Fruit fly (Drosophila melanogaster) whole organism, prepupa: ENCODE results near the gene Pcyt2.
A peak's percentile ranks its signal among the peaks of the same experiment; 100 is the strongest.

Experiments
- Blimp-1 ChIP-seq: fragments of 200-800 bp; sonication (Bioruptor generic); optimal IDR thresholded peaks from 3 replicates; lab custom pipeline; 2017; ENCODE audit warnings: missing biosample characterization, missing genetic modification characterization, mild to moderate bottlenecking, moderate library complexity, missing genetic modification reagents
- CG10631 ChIP-seq: fragments of 200-800 bp; sonication (Bioruptor generic); optimal IDR thresholded peaks from 2 replicates; lab custom pipeline; 2016; ENCODE audit warnings: missing biosample characterization, missing genetic modification characterization
- CG10669 ChIP-seq: fragments of 200-800 bp; sonication (Bioruptor generic); optimal IDR thresholded peaks from 3 replicates; lab custom pipeline; 2018; ENCODE audit warnings: missing biosample characterization, mild to moderate bottlenecking, missing genetic modification characterization, moderate library complexity
- CG11762 ChIP-seq: fragments of 200-800 bp; sonication (Bioruptor generic); optimal IDR thresholded peaks from 3 replicates; lab custom pipeline; 2016; ENCODE audit warnings: missing biosample characterization, missing genetic modification characterization; ENCODE audit not compliant: insufficient read depth
- CG11902 ChIP-seq: fragments of 200-800 bp; sonication (Bioruptor generic); optimal IDR thresholded peaks from 3 replicates; lab custom pipeline; 2016; ENCODE audit warnings: missing biosample characterization, missing genetic modification characterization
- CG15336 ChIP-seq: fragments of 200-800 bp; sonication (Bioruptor generic); IDR thresholded peaks from 2 replicates; pipeline ENCODE4 v1.3.6; 2022; ENCODE audit warnings: missing biosample characterization, missing genetic modification characterization
- CG1621 ChIP-seq: fragments of 200-800 bp; sonication (Bioruptor generic); optimal IDR thresholded peaks from 3 replicates; lab custom pipeline; 2018; ENCODE audit warnings: missing biosample characterization, mild to moderate bottlenecking, missing genetic modification characterization
- CG16779 ChIP-seq: fragments of 200-800 bp; sonication (Bioruptor generic); optimal IDR thresholded peaks from 3 replicates; lab custom pipeline; 2017; ENCODE audit warnings: missing biosample characterization, mild to moderate bottlenecking, missing genetic modification characterization
- CG3032 ChIP-seq: fragments of 200-800 bp; optimal IDR thresholded peaks from 2 replicates; lab custom pipeline; 2019; ENCODE audit warnings: missing biosample characterization, mild to moderate bottlenecking, missing genetic modification characterization, moderate library complexity
- CG31627 ChIP-seq: fragments of 200-800 bp; sonication (Bioruptor generic); optimal IDR thresholded peaks from 3 replicates; lab custom pipeline; 2016; ENCODE audit warnings: missing biosample characterization, missing genetic modification characterization
- CG3919 ChIP-seq: fragments of 200-800 bp; sonication (Bioruptor generic); optimal IDR thresholded peaks from 3 replicates; lab custom pipeline; 2016; ENCODE audit warnings: missing biosample characterization, missing genetic modification characterization
- CG4318 ChIP-seq: fragments of 200-800 bp; sonication (Bioruptor generic); optimal IDR thresholded peaks from 3 replicates; lab custom pipeline; 2017; ENCODE audit warnings: missing biosample characterization, mild to moderate bottlenecking, missing genetic modification characterization
- CG6163 ChIP-seq: fragments of 200-800 bp; sonication (Bioruptor generic); IDR thresholded peaks from 3 replicates; pipeline ENCODE4 v1.3.6; 2022; ENCODE audit warnings: missing biosample characterization, missing genetic modification characterization
- CG6276 ChIP-seq: fragments of 200-800 bp; sonication (Bioruptor generic); optimal IDR thresholded peaks from 2 replicates; lab custom pipeline; 2017; ENCODE audit warnings: missing biosample characterization, mild to moderate bottlenecking, missing genetic modification characterization
- CG6792 ChIP-seq: fragments of 200-800 bp; sonication (Bioruptor generic); optimal IDR thresholded peaks from 3 replicates; lab custom pipeline; 2016; ENCODE audit warnings: missing biosample characterization, missing genetic modification characterization
- CG6808 ChIP-seq: fragments of 200-800 bp; sonication (Bioruptor generic); optimal IDR thresholded peaks from 3 replicates; lab custom pipeline; 2017; ENCODE audit warnings: missing biosample characterization, missing genetic modification characterization, mild to moderate bottlenecking, moderate library complexity, missing genetic modification reagents
- CG6854 ChIP-seq: fragments of 200-800 bp; sonication (Bioruptor generic); optimal IDR thresholded peaks from 2 replicates; lab custom pipeline; 2017; ENCODE audit warnings: missing biosample characterization, mild to moderate bottlenecking, missing genetic modification characterization
- CG8632 ChIP-seq: fragments of 200-800 bp; sonication (Bioruptor generic); optimal IDR thresholded peaks from 3 replicates; lab custom pipeline; 2016; ENCODE audit warnings: missing biosample characterization, missing genetic modification characterization
- CG9139 ChIP-seq: fragments of 200-800 bp; sonication (Bioruptor generic); optimal IDR thresholded peaks from 3 replicates; lab custom pipeline; 2017; ENCODE audit warnings: missing biosample characterization, mild to moderate bottlenecking, missing genetic modification characterization
- Eip75B ChIP-seq: fragments of 200-800 bp; sonication (Bioruptor generic); optimal IDR thresholded peaks from 3 replicates; lab custom pipeline; 2016; ENCODE audit warnings: missing biosample characterization, missing genetic modification characterization
- Eip78C ChIP-seq: fragments of 200-800 bp; sonication (Bioruptor generic); peaks from one replicate; lab custom pipeline; 2016; ENCODE audit warnings: missing biosample characterization, missing genetic modification characterization
- Eip93F ChIP-seq: fragments of 200-800 bp; sonication (Bioruptor generic); optimal IDR thresholded peaks from 2 replicates; lab custom pipeline; 2016; ENCODE audit warnings: missing biosample characterization, mild to moderate bottlenecking, missing genetic modification characterization
- Ets96B ChIP-seq: fragments of 200-800 bp; optimal IDR thresholded peaks from 2 replicates; lab custom pipeline; 2019; ENCODE audit warnings: missing biosample characterization, mild to moderate bottlenecking, missing genetic modification characterization, moderate library complexity
- Gug ChIP-seq: fragments of 200-800 bp; sonication (Bioruptor generic); IDR thresholded peaks from 2 replicates; pipeline ENCODE4 v1.3.6; 2022; ENCODE audit warnings: missing biosample characterization, missing genetic modification characterization
- Met ChIP-seq: fragments of 200-800 bp; sonication (Bioruptor generic); optimal IDR thresholded peaks from 3 replicates; lab custom pipeline; 2016; ENCODE audit warnings: missing biosample characterization, missing genetic modification characterization
- Sox102F ChIP-seq: fragments of 200-800 bp; sonication (Bioruptor generic); optimal IDR thresholded peaks from 2 replicates; lab custom pipeline; 2016; ENCODE audit warnings: missing biosample characterization, mild to moderate bottlenecking, missing genetic modification characterization
- Sox14 ChIP-seq: fragments of 200-800 bp; sonication (Bioruptor generic); optimal IDR thresholded peaks from 3 replicates; lab custom pipeline; 2016; ENCODE audit warnings: missing biosample characterization, missing genetic modification characterization
- Sox15 ChIP-seq: fragments of 200-800 bp; sonication (Bioruptor generic); optimal IDR thresholded peaks from 3 replicates; lab custom pipeline; 2016; ENCODE audit warnings: missing biosample characterization, missing genetic modification characterization
- achi ChIP-seq: fragments of 200-800 bp; sonication (Bioruptor generic); optimal IDR thresholded peaks from 3 replicates; lab custom pipeline; 2016; ENCODE audit warnings: missing biosample characterization, missing genetic modification characterization
- acj6 ChIP-seq: fragments of 200-800 bp; sonication (Bioruptor generic); optimal IDR thresholded peaks from 3 replicates; lab custom pipeline; 2016; ENCODE audit warnings: missing biosample characterization, missing genetic modification characterization
- cyc ChIP-seq: fragments of 200-800 bp; sonication (Bioruptor generic); optimal IDR thresholded peaks from 3 replicates; lab custom pipeline; 2016; ENCODE audit warnings: missing biosample characterization, missing genetic modification characterization
- dsx ChIP-seq: fragments of 200-800 bp; optimal IDR thresholded peaks from 3 replicates; lab custom pipeline; 2019; ENCODE audit warnings: missing biosample characterization, mild to moderate bottlenecking, missing genetic modification characterization, moderate library complexity; ENCODE audit not compliant: poor library complexity, severe bottlenecking
- eg ChIP-seq: fragments of 200-800 bp; sonication (Bioruptor generic); IDR thresholded peaks from 3 replicates; pipeline ENCODE4 v1.3.6; 2022; ENCODE audit warnings: missing biosample characterization, missing genetic modification characterization
- esn ChIP-seq: fragments of 200-800 bp; sonication (Bioruptor generic); optimal IDR thresholded peaks from 2 replicates; lab custom pipeline; 2016; ENCODE audit warnings: missing biosample characterization, mild to moderate bottlenecking, missing genetic modification characterization, moderate library complexity
- fd59A ChIP-seq: fragments of 200-800 bp; sonication (Bioruptor generic); optimal IDR thresholded peaks from 2 replicates; lab custom pipeline; 2017; ENCODE audit warnings: missing biosample characterization, mild to moderate bottlenecking, missing genetic modification characterization, missing genetic modification reagents
- fkh ChIP-seq: fragments of 200-800 bp; sonication (Bioruptor generic); optimal IDR thresholded peaks from 3 replicates; lab custom pipeline; 2017; ENCODE audit warnings: missing biosample characterization, mild to moderate bottlenecking, missing genetic modification characterization, moderate library complexity
- lz ChIP-seq: fragments of 200-800 bp; sonication (Bioruptor generic); optimal IDR thresholded peaks from 3 replicates; lab custom pipeline; 2016; ENCODE audit warnings: missing biosample characterization, missing genetic modification characterization
- net ChIP-seq: fragments of 200-800 bp; sonication (Bioruptor generic); optimal IDR thresholded peaks from 3 replicates; lab custom pipeline; 2016; ENCODE audit warnings: missing biosample characterization, missing genetic modification characterization
- pdm3 ChIP-seq: fragments of 200-800 bp; sonication (Bioruptor generic); optimal IDR thresholded peaks from 3 replicates; lab custom pipeline; 2016; ENCODE audit warnings: missing biosample characterization, missing genetic modification characterization
- salr ChIP-seq, 2 experiments: fragments of 200-800 bp; sonication (Bioruptor generic); optimal IDR thresholded peaks; 3 replicates each; lab custom pipeline; 2016 to 2018; ENCODE audit warnings: missing biosample characterization in 2 of 2, missing genetic modification characterization in 2 of 2, mild to moderate bottlenecking in 1 of 2
- spab ChIP-seq: fragments of 200-800 bp; sonication (Bioruptor generic); optimal IDR thresholded peaks from 2 replicates; lab custom pipeline; 2017; ENCODE audit warnings: missing biosample characterization, mild to moderate bottlenecking, missing genetic modification characterization, missing genetic modification reagents
- ss ChIP-seq, 2 experiments: fragments of 200-800 bp; sonication (Bioruptor generic); optimal IDR thresholded peaks; 2 replicates in 1 of 2; 3 replicates in 1 of 2; lab custom pipeline; 2017 to 2018; ENCODE audit warnings: mild to moderate bottlenecking in 2 of 2, missing biosample characterization in 2 of 2, missing genetic modification characterization in 2 of 2, moderate library complexity in 1 of 2
- topi ChIP-seq: fragments of 200-800 bp; sonication (Bioruptor generic); optimal IDR thresholded peaks from 3 replicates; lab custom pipeline; 2016; ENCODE audit warnings: missing biosample characterization, missing genetic modification characterization
- vri ChIP-seq: fragments of 200-800 bp; sonication (Bioruptor generic); optimal IDR thresholded peaks from 3 replicates; lab custom pipeline; 2016; ENCODE audit warnings: missing biosample characterization, mild to moderate bottlenecking, missing genetic modification characterization

Gene Pcyt2

dm6 chr3L:1546349-1547116, 6.8 kb upstream of the Pcyt2 start:
- TF ChIP-seq dsx (GFP tag; lab: Kevin White, UChicago) (no peak), Eip75B (peak; percentile 36), esn (GFP tag; lab: Kevin White, UChicago) (no peak), fkh (GFP tag; lab: Kevin White, UChicago) (peak; percentile 50), CG6163 (GFP tag; lab: Robert Waterston, UW) (0 out of 3 replicates have a peak, but pooled peaks have one; percentile 10), Sox102F (GFP tag; lab: Kevin White, UChicago) (no peak), CG11762 (GFP tag; lab: Kevin White, UChicago) (peak; percentile 5), CG6808 (GFP tag; lab: Kevin White, UChicago) (peak; percentile 12), topi (no peak), CG31627 (GFP tag; lab: Kevin White, UChicago) (no peak), achi (GFP tag; lab: Kevin White, UChicago) (no peak), ss (GFP tag; optimal IDR thresholded peaks at IDR 0.05; lab: Kevin White, UChicago) (peak; percentile 36 to 70), Sox15 (GFP tag; lab: Kevin White, UChicago) (no peak), CG4318 (GFP tag; lab: Kevin White, UChicago) (no peak), Blimp-1 (GFP tag; lab: Kevin White, UChicago) (no peak), CG6276 (peak; percentile 54), eg (GFP tag; lab: Robert Waterston, UW) (0 out of 3 replicates have a peak, but pooled peaks have one; percentile 10), Met (no peak), CG11902 (GFP tag; lab: Kevin White, UChicago) (no peak), CG8632 (GFP tag; lab: Kevin White, UChicago) (no peak), CG1621 (tag; lab: Kevin White, UChicago) (no peak), CG10669 (GFP tag; lab: Kevin White, UChicago) (no peak), fd59A (no peak), CG9139 (GFP tag; lab: Kevin White, UChicago) (peak; percentile 8), Eip78C (GFP tag; lab: Kevin White, UChicago) (peak; percentile 69), Gug (no peak), Eip93F (GFP tag; lab: Kevin White, UChicago) (no peak), pdm3 (no peak), Ets96B (tag; lab: Kevin White, UChicago) (no peak), CG6792 (GFP tag; lab: Kevin White, UChicago) (no peak), Sox14 (no peak), net (GFP tag; lab: Kevin White, UChicago) (no peak), lz (GFP tag; lab: Kevin White, UChicago) (no peak), CG15336 (GFP tag; lab: Robert Waterston, UW) (no peak), CG16779 (tag; lab: Kevin White, UChicago) (peak; percentile 18), spab (GFP tag; lab: Kevin White, UChicago) (peak; percentile 25), CG3032 (tag; lab: Kevin White, UChicago) (no peak), CG10631 (no peak), acj6 (GFP tag; lab: Kevin White, UChicago) (no peak), salr (GFP tag; optimal IDR thresholded peaks at IDR 0.05; lab: Kevin White, UChicago) (no peak), vri (peak; percentile 98), cyc (no peak), CG6854 (peak; percentile 71), CG3919 (GFP tag; lab: Kevin White, UChicago) (no peak)
- TF ChIP-seq, all 60 proteins: peak for 14
